Worm (Caenorhabditis elegans): ENCODE results near the gene grl-6.

DNA sequence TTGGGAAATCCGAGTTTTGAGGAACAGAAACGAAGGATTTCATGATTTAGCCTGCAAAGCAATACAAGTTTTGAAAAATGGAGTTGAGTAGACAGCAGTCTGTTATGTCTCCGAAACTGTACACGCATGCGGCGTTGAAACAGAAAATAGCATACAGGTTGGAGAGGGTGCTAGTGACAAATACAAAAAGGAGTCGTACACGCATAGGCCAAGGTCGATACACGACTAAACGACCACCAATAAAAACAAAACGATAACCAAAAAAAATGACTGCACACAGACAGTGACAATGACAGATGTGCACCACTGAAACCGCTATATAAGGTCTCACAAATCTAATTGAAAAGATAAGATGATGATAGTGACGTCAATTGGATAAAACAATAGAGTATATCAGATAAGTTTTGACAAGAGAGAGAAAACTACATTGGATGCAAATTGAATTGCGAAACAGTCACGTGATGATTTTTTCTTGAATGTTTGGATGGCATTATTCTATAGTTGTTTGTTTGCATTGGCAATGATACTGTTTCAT, 1.8 kb downstream of the grl-6 start, which contains the start of gene fah-1:
- TF ChIP-seq hmg-4 (GFP tag; optimal IDR thresholded peaks at IDR 0.05) (no peak), flt-1 (GFP tag; IDR thresholded peaks at IDR 0.05) (no peak), ama-1 (optimal IDR thresholded peaks at IDR 0.05) (no peak), ets-7 (tag; optimal IDR thresholded peaks at IDR 0.05) (no peak), sea-1 (GFP tag; conservative IDR thresholded peaks at IDR 0.05) (no peak)

Data from whole organism, early embryonic.